Fruit fly (Drosophila melanogaster): ENCODE measurements around the gene CG32986.
A peak's percentile ranks its signal among the peaks of the same experiment; 100 is the strongest.

The CG32986 gene

dm6 chr2L:8859839-8860238 lies 2.7 kb upstream of the CG32986 start (continued):
- TF ChIP-seq NfI (GFP tag; optimal IDR thresholded peaks at IDR 0.05), result peak; percentile 9
- no peak for TF ChIP-seq CG10565 (GFP tag; optimal IDR thresholded peaks at IDR 0.05)
- no peak; the same call in 1 of the 2 replicates for TF ChIP-seq CG31441 (GFP tag; IDR thresholded peaks at IDR 0.05)
- TF ChIP-seq CG11696 (GFP tag; IDR thresholded peaks at IDR 0.05), result no peak
- peak; percentile 35 for TF ChIP-seq wek (GFP tag; optimal IDR thresholded peaks at IDR 0.05)
- TF ChIP-seq sna (GFP tag; IDR thresholded peaks at IDR 0.05; ENCODE audit: partially characterized antibody), result no peak
- no peak for TF ChIP-seq ken (GFP tag; IDR thresholded peaks at IDR 0.05)
- TF ChIP-seq fd64A (GFP tag; optimal IDR thresholded peaks at IDR 0.05), result peak; percentile 48
- no peak for TF ChIP-seq Dip2 (GFP tag; IDR thresholded peaks at IDR 0.05)
- no peak for TF ChIP-seq bowl (GFP tag; IDR thresholded peaks at IDR 0.05)
- TF ChIP-seq bigmax (GFP tag; optimal IDR thresholded peaks at IDR 0.05), result no peak
- no peak for TF ChIP-seq Dad (GFP tag; optimal IDR thresholded peaks at IDR 0.05)
- TF ChIP-seq toy (GFP tag; IDR thresholded peaks at IDR 0.05), result no peak
- no peak for TF ChIP-seq slou (GFP tag; optimal IDR thresholded peaks at IDR 0.05)
- no peak for TF ChIP-seq CHES-1-like (GFP tag; optimal IDR thresholded peaks at IDR 0.05)
- no peak for TF ChIP-seq H2.0 (GFP tag; IDR thresholded peaks at IDR 0.05)
- no peak for TF ChIP-seq CG16863 (GFP tag; optimal IDR thresholded peaks at IDR 0.05)
- TF ChIP-seq crp (GFP tag; optimal IDR thresholded peaks at IDR 0.05), result no peak
- no peak for TF ChIP-seq az2 (GFP tag; optimal IDR thresholded peaks at IDR 0.05)
- no peak for TF ChIP-seq CG5953 (GFP tag; IDR thresholded peaks at IDR 0.05)
- no peak for TF ChIP-seq CG8281 (tag; optimal IDR thresholded peaks at IDR 0.05)
- peak; percentile 33 for TF ChIP-seq PHDP (tag; optimal IDR thresholded peaks at IDR 0.05)
- no peak for TF ChIP-seq CG34224 (GFP tag; IDR thresholded peaks at IDR 0.05; ENCODE audit: partially characterized antibody)
- TF ChIP-seq MTF-1 (GFP tag; optimal IDR thresholded peaks at IDR 0.05; ENCODE audit: borderline replicate concordance), result peak; percentile 45
- no peak for TF ChIP-seq mam (GFP tag; optimal IDR thresholded peaks at IDR 0.05)
- TF ChIP-seq Spps (tag; optimal IDR thresholded peaks at IDR 0.05), result peak; percentile 46
- TF ChIP-seq Poxn (GFP tag; IDR thresholded peaks at IDR 0.05), result no peak
- TF ChIP-seq Max (GFP tag; optimal IDR thresholded peaks at IDR 0.05), result no peak
- TF ChIP-seq tup (GFP tag; optimal IDR thresholded peaks at IDR 0.05), result no peak
- no peak for TF ChIP-seq exex (tag; optimal IDR thresholded peaks at IDR 0.05)
- no peak for TF ChIP-seq CG30020 (tag; optimal IDR thresholded peaks at IDR 0.05)
- TF ChIP-seq nom (GFP tag; optimal IDR thresholded peaks at IDR 0.05), result no peak
- no peak for TF ChIP-seq gro (GFP tag; optimal IDR thresholded peaks at IDR 0.05)
- no peak for TF ChIP-seq so (GFP tag; IDR thresholded peaks at IDR 0.05)
- no peak for TF ChIP-seq Gug (GFP tag; IDR thresholded peaks at IDR 0.05)
- no peak for TF ChIP-seq salm (tag; optimal IDR thresholded peaks at IDR 0.05)
- TF ChIP-seq gsb-n (tag; optimal IDR thresholded peaks at IDR 0.05), result peak; percentile 11
- TF ChIP-seq CG10147 (GFP tag; optimal IDR thresholded peaks at IDR 0.05), result no peak
- no peak for TF ChIP-seq CG9932 (GFP tag; IDR thresholded peaks at IDR 0.05)
- TF ChIP-seq ranshi (GFP tag; IDR thresholded peaks at IDR 0.05), result no peak
- peak; percentile 22 for TF ChIP-seq CG12769 (tag; optimal IDR thresholded peaks at IDR 0.05)
- no peak for TF ChIP-seq Drgx (GFP tag; IDR thresholded peaks at IDR 0.05)
- no peak for TF ChIP-seq CG17912 (GFP tag; optimal IDR thresholded peaks at IDR 0.05)
- no peak for TF ChIP-seq Hand (GFP tag; optimal IDR thresholded peaks at IDR 0.05)
- TF ChIP-seq CG3065 (GFP tag; optimal IDR thresholded peaks at IDR 0.05), result no peak
- TF ChIP-seq sc (optimal IDR thresholded peaks at IDR 0.05), result no peak
- TF ChIP-seq sc (GFP tag; optimal IDR thresholded peaks at IDR 0.05), result no peak
- no peak for TF ChIP-seq lilli (GFP tag; optimal IDR thresholded peaks at IDR 0.05)
- TF ChIP-seq HLH54F (GFP tag; optimal IDR thresholded peaks at IDR 0.05), result no peak
- no peak for TF ChIP-seq crc (GFP tag; optimal IDR thresholded peaks at IDR 0.05)
- no peak for TF ChIP-seq HLH4C (GFP tag; IDR thresholded peaks at IDR 0.05; ENCODE audit: partially characterized antibody)
- no peak for TF ChIP-seq cad (GFP tag; optimal IDR thresholded peaks at IDR 0.05)

Measured in whole organism, embryonic.